Worm (Caenorhabditis elegans): Measurements from ENCODE around the gene F42C5.5.

DNA sequence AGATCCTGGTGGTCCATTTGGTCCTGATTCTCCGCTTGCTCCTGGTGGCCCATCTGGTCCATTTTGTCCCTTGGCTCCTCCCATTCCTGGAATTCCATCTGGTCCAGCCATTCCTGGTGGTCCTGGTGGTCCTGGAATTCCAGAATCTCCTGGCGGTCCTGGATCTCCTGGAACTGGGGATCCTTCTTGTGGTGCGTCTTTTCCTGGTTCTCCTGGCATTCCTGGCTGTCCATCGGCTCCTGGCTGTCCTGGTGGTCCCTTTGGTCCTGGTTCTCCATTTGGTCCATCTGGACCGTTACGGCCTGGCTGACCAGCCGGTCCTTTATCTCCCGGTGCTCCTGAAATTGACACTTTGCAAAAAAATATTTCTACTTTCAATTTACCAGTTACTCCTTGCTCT is 48.4 kb downstream of the F42C5.5 start:
- no peak for TF ChIP-seq tbx-37 (GFP tag; conservative IDR thresholded peaks at IDR 0.05)
- no peak for TF ChIP-seq tra-4 (tag; optimal IDR thresholded peaks at IDR 0.05)
- no peak for TF ChIP-seq ama-1 (optimal IDR thresholded peaks at IDR 0.05)
- TF ChIP-seq scrt-1 (GFP tag; IDR thresholded peaks at IDR 0.05) = no peak
- TF ChIP-seq F13C5.2 (tag; optimal IDR thresholded peaks at IDR 0.05) = no peak
